Fruit fly (Drosophila melanogaster) Kc167 (cell line): ENCODE results near the gene Rpt4R.

Source experiments
- Myc ChIP-seq: fragments of >200 bp; optimal IDR thresholded peaks from 2 replicates; lab custom pipeline; 2017; ENCODE audit warnings: missing external identifiers
- Sin3A ChIP-seq: fragments of >200 bp; optimal IDR thresholded peaks from 2 replicates; lab custom pipeline; 2018; ENCODE audit warnings: missing external identifiers
- h ChIP-seq: fragments of >200 bp; optimal IDR thresholded peaks from 3 replicates; lab custom pipeline; 2018; ENCODE audit warnings: missing external identifiers
- insv ChIP-seq: fragments of >200 bp; optimal IDR thresholded peaks from 3 replicates; lab custom pipeline; 2018; ENCODE audit warnings: missing external identifiers
- psq ChIP-seq: fragments of >200 bp; optimal IDR thresholded peaks from 2 replicates; lab custom pipeline; 2017; ENCODE audit warnings: missing external identifiers

- TF ChIP-seq h (lab: Kevin White, UChicago) (no peak), psq (lab: Kevin White, UChicago) (no peak), insv (lab: Kevin White, UChicago) (no peak), Myc (no peak), Sin3A (no peak)
These were observed 16.3 kb upstream of the Rpt4R start for dm6 chr3L:11925382-11925781.
